Worm (Caenorhabditis elegans): ENCODE data around the gene D2085.7.

ce11 chrII:8621883-8622282, 19.3 kb upstream of the D2085.7 start, which contains the start of gene T22C8.3:
- TF ChIP-seq ceh-36 (tag; optimal IDR thresholded peaks at IDR 0.05) (no peak), ama-1 (optimal IDR thresholded peaks at IDR 0.05) (no peak), pes-1 (GFP tag; IDR thresholded peaks at IDR 0.05) (no peak), B0310.2 (tag; optimal IDR thresholded peaks at IDR 0.05) (no peak), ets-7 (tag; optimal IDR thresholded peaks at IDR 0.05) (no peak)
